Worm (Caenorhabditis elegans) whole organism, L2 larva: ENCODE data around the gene lite-1.

Experiments
- C34F6.9 ChIP-seq: fragments of 150-350 bp; optimal IDR thresholded peaks from 2 replicates; lab custom pipeline; 2014; ENCODE audit warnings: missing biosample characterization, missing genetic modification characterization
- Y55F3AM.14 ChIP-seq: fragments of 200-800 bp; sonication (Bioruptor generic); optimal IDR thresholded peaks from 2 replicates; lab custom pipeline; 2018; ENCODE audit warnings: mild to moderate bottlenecking, missing genetic modification characterization, missing compliant biosample characterization
- ama-1 ChIP-seq: fragments of 150-350 bp; optimal IDR thresholded peaks from 2 replicates; lab custom pipeline; 2018; ENCODE audit warnings: inconsistent platforms
- blmp-1 ChIP-seq: sonication (generic microtip); optimal IDR thresholded peaks from 2 replicates; lab custom pipeline; 2017; ENCODE audit warnings: missing genetic modification characterization, mild to moderate bottlenecking, missing compliant biosample characterization, antibody characterized with exemption, moderate library complexity; ENCODE audit not compliant: insufficient read depth
- ceh-16 ChIP-seq: fragments of 150-350 bp; optimal IDR thresholded peaks from 2 replicates; lab custom pipeline; 2014; ENCODE audit warnings: missing biosample characterization, missing genetic modification characterization
- crh-2 ChIP-seq: sonication (generic microtip); optimal IDR thresholded peaks from 2 replicates; lab custom pipeline; 2017; ENCODE audit warnings: missing biosample characterization, missing genetic modification characterization
- elt-1 ChIP-seq: fragments of 150-350 bp; optimal IDR thresholded peaks from 2 replicates; lab custom pipeline; 2014; ENCODE audit warnings: missing biosample characterization, missing genetic modification characterization
- fos-1 ChIP-seq: fragments of 150-350 bp; optimal IDR thresholded peaks from 2 replicates; lab custom pipeline; 2014; ENCODE audit warnings: missing biosample characterization, missing genetic modification characterization
- lin-39 ChIP-seq: fragments of 150-350 bp; optimal IDR thresholded peaks from 2 replicates; lab custom pipeline; 2014; ENCODE audit warnings: missing biosample characterization, missing genetic modification reagents, missing genetic modification characterization
- mbf-1 ChIP-seq: sonication (generic microtip); optimal IDR thresholded peaks from 2 replicates; lab custom pipeline; 2017; ENCODE audit warnings: missing biosample characterization, missing genetic modification characterization
- mdl-1 ChIP-seq, 2 experiments: fragments of 150-350 bp in 1 of 2; sonication (generic microtip) in 1 of 2; optimal IDR thresholded peaks; 2 replicates each; lab custom pipeline; 2017; ENCODE audit warnings: missing biosample characterization in 2 of 2, missing genetic modification characterization in 2 of 2
- nhr-10 ChIP-seq: sonication (generic microtip); optimal IDR thresholded peaks from 2 replicates; lab custom pipeline; 2017; ENCODE audit warnings: missing biosample characterization, missing genetic modification characterization
- nhr-11 ChIP-seq: fragments of 150-350 bp; optimal IDR thresholded peaks from 2 replicates; lab custom pipeline; 2014; ENCODE audit warnings: missing biosample characterization, missing genetic modification characterization
- nhr-129 ChIP-seq: fragments of 150-350 bp; optimal IDR thresholded peaks from 2 replicates; lab custom pipeline; 2014; ENCODE audit warnings: missing biosample characterization, missing genetic modification characterization
- nhr-21 ChIP-seq: fragments of 150-350 bp; optimal IDR thresholded peaks from 2 replicates; lab custom pipeline; 2014; ENCODE audit warnings: missing biosample characterization, missing genetic modification characterization
- nhr-23 ChIP-seq: fragments of 150-350 bp; optimal IDR thresholded peaks from 2 replicates; lab custom pipeline; 2014; ENCODE audit warnings: missing biosample characterization, missing genetic modification reagents, missing genetic modification characterization
- nhr-25 ChIP-seq: fragments of 150-350 bp; sonication (generic microtip); optimal IDR thresholded peaks from 3 replicates; lab custom pipeline; 2014; ENCODE audit warnings: missing biosample characterization, missing genetic modification characterization
- nhr-6 ChIP-seq: fragments of 150-350 bp; optimal IDR thresholded peaks from 2 replicates; lab custom pipeline; 2014; ENCODE audit warnings: missing biosample characterization, missing genetic modification characterization
- peb-1 ChIP-seq: fragments of 150-350 bp; optimal IDR thresholded peaks from 2 replicates; lab custom pipeline; 2014; ENCODE audit warnings: missing biosample characterization, missing genetic modification characterization
- sem-4 ChIP-seq: fragments of 150-350 bp; optimal IDR thresholded peaks from 2 replicates; lab custom pipeline; 2014; ENCODE audit warnings: missing biosample characterization, missing genetic modification reagents, missing genetic modification characterization
- skn-1 ChIP-seq: sonication (generic microtip); optimal IDR thresholded peaks from 2 replicates; lab custom pipeline; 2017; ENCODE audit warnings: missing biosample characterization, missing genetic modification characterization
- sma-3 ChIP-seq: sonication (generic microtip); optimal IDR thresholded peaks from 2 replicates; lab custom pipeline; 2016; ENCODE audit warnings: missing genetic modification reagents, missing genetic modification characterization, missing compliant biosample characterization
- sma-9 ChIP-seq, 2 experiments: fragments of 150-350 bp in 1 of 2; sonication (generic microtip) in 1 of 2; optimal IDR thresholded peaks; 2 replicates each; lab custom pipeline; 2014 to 2016; ENCODE audit warnings: missing genetic modification characterization in 2 of 2, mild to moderate bottlenecking in 1 of 2, missing biosample characterization in 1 of 2, missing compliant biosample characterization in 1 of 2, missing genetic modification reagents in 1 of 2, moderate library complexity in 1 of 2
- unc-62 ChIP-seq: fragments of 150-350 bp; optimal IDR thresholded peaks from 2 replicates; lab custom pipeline; 2014; ENCODE audit warnings: missing biosample characterization, missing genetic modification reagents, missing genetic modification characterization
- ztf-1 ChIP-seq: fragments of 200-800 bp; sonication (Bioruptor generic); conservative IDR thresholded peaks from 2 replicates; pipeline ENCODE4 v1.3.6; 2022; ENCODE audit warnings: missing genetic modification characterization, missing compliant biosample characterization
- ztf-11 ChIP-seq: sonication (generic microtip); optimal IDR thresholded peaks from 2 replicates; lab custom pipeline; 2017; ENCODE audit warnings: missing biosample characterization, missing genetic modification characterization

The lite-1 gene

ce11 chrX:6184709-6185108, 45.9 kb downstream of the lite-1 start, which contains the start of gene T13C5.2:
T13C5.2 (plus strand) TSS chrX:6185009.
- TF ChIP-seq C34F6.9 (tag; lab: Kevin White, UChicago) (no peak), ztf-1 (GFP tag; lab: Robert Waterston, UW) (no peak), ztf-11 (tag; lab: Kevin White, UChicago) (no peak), ceh-16 (no peak), nhr-11 (tag; lab: Kevin White, UChicago) (no peak), crh-2 (tag; lab: Kevin White, UChicago) (no peak), ama-1 (lab: Kevin White, UChicago) (no peak), unc-62 (GFP tag; lab: Kevin White, UChicago) (no peak), nhr-129 (tag; lab: Kevin White, UChicago) (no peak), sem-4 (tag; lab: Kevin White, UChicago) (no peak), nhr-6 (tag; lab: Kevin White, UChicago) (no peak)

ce11 chrX:6180293-6180692, 50.3 kb downstream of the lite-1 start, which contains the start of gene T13C5.7:
T13C5.7 (plus strand) TSS chrX:6180593.
- no peak for TF ChIP-seq lin-39 (tag; lab: Kevin White, UChicago)
- TF ChIP-seq mdl-1 (tag; optimal IDR thresholded peaks at IDR 0.05; lab: Kevin White, UChicago) = no peak
- no peak for TF ChIP-seq Y55F3AM.14
- TF ChIP-seq ztf-11 (tag; lab: Kevin White, UChicago) = no peak
- TF ChIP-seq crh-2 (tag; lab: Kevin White, UChicago) = no peak
- no peak for TF ChIP-seq fos-1 (tag; lab: Kevin White, UChicago)
- no peak for TF ChIP-seq elt-1 (tag; lab: Kevin White, UChicago)
- no peak for TF ChIP-seq C34F6.9 (tag; lab: Kevin White, UChicago)
- no peak for TF ChIP-seq sem-4 (tag; lab: Kevin White, UChicago)
- TF ChIP-seq nhr-10 (tag; lab: Kevin White, UChicago) = no peak
- TF ChIP-seq nhr-25 (tag; lab: Kevin White, UChicago) = no peak
- TF ChIP-seq nhr-129 (tag; lab: Kevin White, UChicago) = no peak
- TF ChIP-seq sma-9 (GFP tag; optimal IDR thresholded peaks at IDR 0.05; lab: Kevin White, UChicago) = no peak
- TF ChIP-seq sma-9 (tag; optimal IDR thresholded peaks at IDR 0.05; lab: Kevin White, UChicago) = no peak
- no peak for TF ChIP-seq mbf-1 (tag; lab: Kevin White, UChicago)
- TF ChIP-seq blmp-1 (tag; lab: Kevin White, UChicago) = no peak
- no peak for TF ChIP-seq nhr-6 (tag; lab: Kevin White, UChicago)
- TF ChIP-seq peb-1 = no peak
- TF ChIP-seq sma-3 (GFP tag; lab: Kevin White, UChicago) = no peak

ce11 chrX:6178989-6179388, 51.6 kb downstream of the lite-1 start:
- peak; percentile 46 for TF ChIP-seq blmp-1 (tag; lab: Kevin White, UChicago)
- TF ChIP-seq nhr-23 (tag; lab: Kevin White, UChicago) = no peak
- peak; percentile 69 for TF ChIP-seq nhr-21 (tag; lab: Kevin White, UChicago)
- TF ChIP-seq nhr-11 (tag; lab: Kevin White, UChicago) = no peak

ce11 chrX:6177944-6178566, 52.5 kb downstream of the lite-1 start, which contains the start of the genes T25B2.4 and T13C5.3:
T25B2.4 (plus strand) TSS chrX:6178244.
T13C5.3 (plus strand) TSS chrX:6178516.
- no peak for TF ChIP-seq skn-1
- no peak for TF ChIP-seq unc-62 (GFP tag; lab: Kevin White, UChicago)
